Fruit fly (Drosophila melanogaster): Measurements from ENCODE around the gene CG7011.

Gene CG7011

dm6 chr3L:15143108-15143507 lies 20.3 kb downstream of the CG7011 start:
- TF ChIP-seq topi (GFP tag; optimal IDR thresholded peaks at IDR 0.05) = no peak
- TF ChIP-seq CG11902 (GFP tag; optimal IDR thresholded peaks at IDR 0.05) = no peak
- no peak for TF ChIP-seq CG3032 (tag; optimal IDR thresholded peaks at IDR 0.05)
- no peak for TF ChIP-seq Met (GFP tag; optimal IDR thresholded peaks at IDR 0.05)
- peak; percentile 23 for TF ChIP-seq Eip78C (GFP tag)

- TF ChIP-seq fkh (GFP tag; optimal IDR thresholded peaks at IDR 0.05) = no peak
- TF ChIP-seq achi (GFP tag; optimal IDR thresholded peaks at IDR 0.05) = peak; percentile 23
- TF ChIP-seq cyc (GFP tag; optimal IDR thresholded peaks at IDR 0.05) = peak; percentile 2
- no peak for TF ChIP-seq CG1621 (tag; optimal IDR thresholded peaks at IDR 0.05)
- TF ChIP-seq CG8119 (GFP tag; IDR thresholded peaks at IDR 0.05) = no peak
- TF ChIP-seq CG8632 (GFP tag; optimal IDR thresholded peaks at IDR 0.05) = no peak
- no peak for TF ChIP-seq CG6276 (GFP tag; optimal IDR thresholded peaks at IDR 0.05)
- no peak for TF ChIP-seq Sox14 (GFP tag; optimal IDR thresholded peaks at IDR 0.05)
- peak; percentile 29 for TF ChIP-seq Eip75B (GFP tag; optimal IDR thresholded peaks at IDR 0.05)
- TF ChIP-seq CG3032 (tag; optimal IDR thresholded peaks at IDR 0.05) = peak; percentile 20
- no peak for TF ChIP-seq fd59A (GFP tag; optimal IDR thresholded peaks at IDR 0.05)
- peak; percentile 41 for TF ChIP-seq CG6854 (GFP tag; optimal IDR thresholded peaks at IDR 0.05)
- TF ChIP-seq CG9139 (GFP tag; optimal IDR thresholded peaks at IDR 0.05) = no peak
- peak; percentile 15 for TF ChIP-seq net (GFP tag; optimal IDR thresholded peaks at IDR 0.05)
- TF ChIP-seq Smox (GFP tag; optimal IDR thresholded peaks at IDR 0.05) = no peak
- TF ChIP-seq CG15336 (GFP tag; IDR thresholded peaks at IDR 0.05) = peak; percentile 12; the same call in 1 of the 2 replicates
- TF ChIP-seq eg (GFP tag; IDR thresholded peaks at IDR 0.05) = no peak; the same call in 2 of the 3 replicates
- TF ChIP-seq Eip93F (GFP tag; optimal IDR thresholded peaks at IDR 0.05) = no peak
- peak; percentile 9 for TF ChIP-seq Blimp-1 (GFP tag; optimal IDR thresholded peaks at IDR 0.05)
- TF ChIP-seq dsx (GFP tag; optimal IDR thresholded peaks at IDR 0.05; ENCODE audit: poor library complexity, severe bottlenecking) = peak; percentile 20
- peak; percentile 9 for TF ChIP-seq CG6808 (GFP tag; optimal IDR thresholded peaks at IDR 0.05)
- peak; percentile 40; the same call in 2 of the 3 replicates for TF ChIP-seq CG6163 (GFP tag; IDR thresholded peaks at IDR 0.05)
- TF ChIP-seq CG11902 (GFP tag; optimal IDR thresholded peaks at IDR 0.05) = no peak
- no peak for TF ChIP-seq Gug (GFP tag; IDR thresholded peaks at IDR 0.05)
- peak; percentile 82 for TF ChIP-seq svp (GFP tag)
- peak; percentile 57 for TF ChIP-seq vri (GFP tag; optimal IDR thresholded peaks at IDR 0.05)
- TF ChIP-seq ss (GFP tag; optimal IDR thresholded peaks at IDR 0.05) = peak in 1 of 2 experiments; percentile 16
- TF ChIP-seq CG4318 (GFP tag; optimal IDR thresholded peaks at IDR 0.05) = no peak
- TF ChIP-seq CG3919 (GFP tag; optimal IDR thresholded peaks at IDR 0.05) = no peak
- no peak for TF ChIP-seq fd85E (GFP tag; optimal IDR thresholded peaks at IDR 0.05)
- TF ChIP-seq Sox102F (GFP tag; optimal IDR thresholded peaks at IDR 0.05) = peak; percentile 37
- peak; percentile 35 for TF ChIP-seq esn (GFP tag; optimal IDR thresholded peaks at IDR 0.05)
- no peak for TF ChIP-seq CG10669 (GFP tag; optimal IDR thresholded peaks at IDR 0.05)
- TF ChIP-seq CG6792 (GFP tag; optimal IDR thresholded peaks at IDR 0.05) = no peak
- peak; percentile 81 for TF ChIP-seq Eip78C (GFP tag)
- TF ChIP-seq Sox15 (GFP tag; optimal IDR thresholded peaks at IDR 0.05) = no peak
- no peak for TF ChIP-seq CG11762 (GFP tag; optimal IDR thresholded peaks at IDR 0.05; ENCODE audit: insufficient read depth)
- peak; percentile 53 for TF ChIP-seq topi (GFP tag; optimal IDR thresholded peaks at IDR 0.05)
- TF ChIP-seq CG16779 (tag; optimal IDR thresholded peaks at IDR 0.05) = peak; percentile 23
- peak; percentile 16 for TF ChIP-seq lz (GFP tag; optimal IDR thresholded peaks at IDR 0.05)
- no peak for TF ChIP-seq Hr39 (GFP tag; optimal IDR thresholded peaks at IDR 0.05)
- no peak for TF ChIP-seq Ets21C (GFP tag; optimal IDR thresholded peaks at IDR 0.05)
- TF ChIP-seq Hr38 (GFP tag; optimal IDR thresholded peaks at IDR 0.05) = no peak
These were observed 21.2 kb downstream of the CG7011 start, which contains the start of gene Pdi for dm6 chr3L:15142004-15142890. Gene Pdi (minus strand): TSS chr3L:15142840.
